ENCODE assay signal across 2 fruit fly cellular contexts in the genomic region with DNA sequence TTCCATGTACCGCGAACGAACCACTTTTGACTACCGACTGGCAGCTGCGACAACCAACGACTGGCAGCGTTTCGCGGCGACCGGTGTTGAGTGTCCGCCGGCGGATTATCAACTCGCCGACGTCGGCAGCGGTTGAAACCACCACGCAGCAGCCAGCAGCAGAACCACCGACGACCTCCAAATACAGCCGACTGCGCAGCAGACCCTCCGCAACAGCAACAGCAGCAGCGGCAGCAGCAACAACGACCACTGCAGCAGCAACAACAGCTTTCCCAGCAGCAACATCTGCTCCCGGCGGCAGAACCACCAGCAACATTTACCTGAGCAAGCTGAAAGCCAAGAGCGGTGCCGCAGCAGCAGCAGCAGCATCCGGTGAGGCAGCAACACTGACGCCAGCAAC.
TF ChIP-seq lines count a peak whose summit lies in the region.

No protein-coding gene starts in this region.

TF ChIP-seq in whole organism, embryonic, 481 proteins besides CTCF, POLR2A, EP300 and RAD21 (continued from another document):
- TF ChIP-seq az2 (GFP tag; optimal IDR thresholded peaks at IDR 0.05; lab: Kevin White, UChicago) (no peak), CG3847 (GFP tag; IDR thresholded peaks at IDR 0.05; lab: Robert Waterston, UW) (no peak), CG14965 (GFP tag; optimal IDR thresholded peaks at IDR 0.05; lab: Kevin White, UChicago; ENCODE audit: borderline replicate concordance) (no peak), CG6175 (GFP tag; IDR thresholded peaks at IDR 0.05; lab: Robert Waterston, UW) (peak; percentile 50; the same call in 1 of the 3 replicates)

TF ChIP-seq in whole organism, prepupa, 60 proteins besides CTCF, POLR2A, EP300 and RAD21 (continued from another document):
- TF ChIP-seq CG11294 (GFP tag; IDR thresholded peaks at IDR 0.05; lab: Robert Waterston, UW) (no peak), CG9139 (GFP tag; optimal IDR thresholded peaks at IDR 0.05; lab: Kevin White, UChicago) (no peak), CG31627 (GFP tag; optimal IDR thresholded peaks at IDR 0.05; lab: Kevin White, UChicago) (no peak)
